Fruit fly (Drosophila melanogaster) whole organism, prepupa: ENCODE measurements around the gene CG14556.
A peak's percentile ranks its signal among the peaks of the same experiment; 100 is the strongest.

Source experiments
- Blimp-1 ChIP-seq: fragments of 200-800 bp; sonication (Bioruptor generic); optimal IDR thresholded peaks from 3 replicates; lab custom pipeline; 2017; ENCODE audit warnings: missing biosample characterization, missing genetic modification characterization, mild to moderate bottlenecking, moderate library complexity, missing genetic modification reagents
- CG10669 ChIP-seq: fragments of 200-800 bp; sonication (Bioruptor generic); optimal IDR thresholded peaks from 3 replicates; lab custom pipeline; 2018; ENCODE audit warnings: missing biosample characterization, mild to moderate bottlenecking, missing genetic modification characterization, moderate library complexity
- CG11294 ChIP-seq: fragments of 200-800 bp; sonication (Bioruptor generic); IDR thresholded peaks from 2 replicates; pipeline ENCODE4 v1.3.6; 2022; ENCODE audit warnings: missing biosample characterization, missing genetic modification characterization
- CG11762 ChIP-seq: fragments of 200-800 bp; sonication (Bioruptor generic); optimal IDR thresholded peaks from 3 replicates; lab custom pipeline; 2016; ENCODE audit warnings: missing biosample characterization, missing genetic modification characterization; ENCODE audit not compliant: insufficient read depth
- CG15336 ChIP-seq: fragments of 200-800 bp; sonication (Bioruptor generic); IDR thresholded peaks from 2 replicates; pipeline ENCODE4 v1.3.6; 2022; ENCODE audit warnings: missing biosample characterization, missing genetic modification characterization
- CG1621 ChIP-seq: fragments of 200-800 bp; sonication (Bioruptor generic); optimal IDR thresholded peaks from 3 replicates; lab custom pipeline; 2018; ENCODE audit warnings: missing biosample characterization, mild to moderate bottlenecking, missing genetic modification characterization
- CG16779 ChIP-seq: fragments of 200-800 bp; sonication (Bioruptor generic); optimal IDR thresholded peaks from 3 replicates; lab custom pipeline; 2017; ENCODE audit warnings: missing biosample characterization, mild to moderate bottlenecking, missing genetic modification characterization
- CG3032 ChIP-seq: fragments of 200-800 bp; optimal IDR thresholded peaks from 2 replicates; lab custom pipeline; 2019; ENCODE audit warnings: missing biosample characterization, mild to moderate bottlenecking, missing genetic modification characterization, moderate library complexity
- CG32006 ChIP-seq: fragments of 200-800 bp; sonication (Bioruptor generic); optimal IDR thresholded peaks from 3 replicates; lab custom pipeline; 2017; ENCODE audit warnings: missing biosample characterization, mild to moderate bottlenecking, missing genetic modification characterization
- CG3919 ChIP-seq: fragments of 200-800 bp; sonication (Bioruptor generic); optimal IDR thresholded peaks from 3 replicates; lab custom pipeline; 2016; ENCODE audit warnings: missing biosample characterization, missing genetic modification characterization
- CG4318 ChIP-seq: fragments of 200-800 bp; sonication (Bioruptor generic); optimal IDR thresholded peaks from 3 replicates; lab custom pipeline; 2017; ENCODE audit warnings: missing biosample characterization, mild to moderate bottlenecking, missing genetic modification characterization
- CG6276 ChIP-seq: fragments of 200-800 bp; sonication (Bioruptor generic); optimal IDR thresholded peaks from 2 replicates; lab custom pipeline; 2017; ENCODE audit warnings: missing biosample characterization, mild to moderate bottlenecking, missing genetic modification characterization
- CG6792 ChIP-seq: fragments of 200-800 bp; sonication (Bioruptor generic); optimal IDR thresholded peaks from 3 replicates; lab custom pipeline; 2016; ENCODE audit warnings: missing biosample characterization, missing genetic modification characterization
- CG6808 ChIP-seq: fragments of 200-800 bp; sonication (Bioruptor generic); optimal IDR thresholded peaks from 3 replicates; lab custom pipeline; 2017; ENCODE audit warnings: missing biosample characterization, missing genetic modification characterization, mild to moderate bottlenecking, moderate library complexity, missing genetic modification reagents
- CG6854 ChIP-seq: fragments of 200-800 bp; sonication (Bioruptor generic); optimal IDR thresholded peaks from 2 replicates; lab custom pipeline; 2017; ENCODE audit warnings: missing biosample characterization, mild to moderate bottlenecking, missing genetic modification characterization
- CG7368 ChIP-seq: fragments of 200-800 bp; sonication (Bioruptor generic); optimal IDR thresholded peaks from 3 replicates; lab custom pipeline; 2016; ENCODE audit warnings: missing biosample characterization, missing genetic modification characterization
- CG8119 ChIP-seq: fragments of 200-800 bp; sonication (Bioruptor generic); IDR thresholded peaks from 3 replicates; pipeline ENCODE4 v1.3.6; 2022; ENCODE audit warnings: missing biosample characterization, missing genetic modification characterization
- CG8632 ChIP-seq: fragments of 200-800 bp; sonication (Bioruptor generic); optimal IDR thresholded peaks from 3 replicates; lab custom pipeline; 2016; ENCODE audit warnings: missing biosample characterization, missing genetic modification characterization
- CG9139 ChIP-seq: fragments of 200-800 bp; sonication (Bioruptor generic); optimal IDR thresholded peaks from 3 replicates; lab custom pipeline; 2017; ENCODE audit warnings: missing biosample characterization, mild to moderate bottlenecking, missing genetic modification characterization
- Eip75B ChIP-seq: fragments of 200-800 bp; sonication (Bioruptor generic); optimal IDR thresholded peaks from 3 replicates; lab custom pipeline; 2016; ENCODE audit warnings: missing biosample characterization, missing genetic modification characterization
- Eip78C ChIP-seq: fragments of 200-800 bp; sonication (Bioruptor generic); peaks from one replicate; lab custom pipeline; 2016; ENCODE audit warnings: missing biosample characterization, missing genetic modification characterization
- Ets21C ChIP-seq: fragments of 200-800 bp; sonication (Bioruptor generic); optimal IDR thresholded peaks from 3 replicates; lab custom pipeline; 2016; ENCODE audit warnings: missing biosample characterization, missing genetic modification characterization
- Ets96B ChIP-seq: fragments of 200-800 bp; optimal IDR thresholded peaks from 2 replicates; lab custom pipeline; 2019; ENCODE audit warnings: missing biosample characterization, mild to moderate bottlenecking, missing genetic modification characterization, moderate library complexity
- Hr38 ChIP-seq: sonication (Bioruptor generic); optimal IDR thresholded peaks from 2 replicates; lab custom pipeline; 2016; ENCODE audit warnings: missing biosample characterization, missing genetic modification characterization
- Hr39 ChIP-seq: fragments of 200-800 bp; sonication (Bioruptor generic); optimal IDR thresholded peaks from 2 replicates; lab custom pipeline; 2016; ENCODE audit warnings: missing biosample characterization, missing genetic modification characterization
- Hr4 ChIP-seq: fragments of 200-800 bp; sonication (Bioruptor generic); optimal IDR thresholded peaks from 3 replicates; lab custom pipeline; 2016; ENCODE audit warnings: missing biosample characterization, missing genetic modification characterization
- Smox ChIP-seq: fragments of 200-800 bp; sonication (Bioruptor generic); optimal IDR thresholded peaks from 3 replicates; lab custom pipeline; 2016; ENCODE audit warnings: missing biosample characterization, missing genetic modification characterization
- Sox102F ChIP-seq: fragments of 200-800 bp; sonication (Bioruptor generic); optimal IDR thresholded peaks from 2 replicates; lab custom pipeline; 2016; ENCODE audit warnings: missing biosample characterization, mild to moderate bottlenecking, missing genetic modification characterization
- Sox14 ChIP-seq: fragments of 200-800 bp; sonication (Bioruptor generic); optimal IDR thresholded peaks from 3 replicates; lab custom pipeline; 2016; ENCODE audit warnings: missing biosample characterization, missing genetic modification characterization
- Sox15 ChIP-seq: fragments of 200-800 bp; sonication (Bioruptor generic); optimal IDR thresholded peaks from 3 replicates; lab custom pipeline; 2016; ENCODE audit warnings: missing biosample characterization, missing genetic modification characterization
- achi ChIP-seq: fragments of 200-800 bp; sonication (Bioruptor generic); optimal IDR thresholded peaks from 3 replicates; lab custom pipeline; 2016; ENCODE audit warnings: missing biosample characterization, missing genetic modification characterization
- acj6 ChIP-seq: fragments of 200-800 bp; sonication (Bioruptor generic); optimal IDR thresholded peaks from 3 replicates; lab custom pipeline; 2016; ENCODE audit warnings: missing biosample characterization, missing genetic modification characterization
- cyc ChIP-seq: fragments of 200-800 bp; sonication (Bioruptor generic); optimal IDR thresholded peaks from 3 replicates; lab custom pipeline; 2016; ENCODE audit warnings: missing biosample characterization, missing genetic modification characterization
- dac ChIP-seq: fragments of 200-800 bp; sonication (Bioruptor generic); optimal IDR thresholded peaks from 2 replicates; lab custom pipeline; 2017; ENCODE audit warnings: missing biosample characterization, mild to moderate bottlenecking, missing genetic modification characterization
- dsx ChIP-seq: fragments of 200-800 bp; optimal IDR thresholded peaks from 3 replicates; lab custom pipeline; 2019; ENCODE audit warnings: missing biosample characterization, mild to moderate bottlenecking, missing genetic modification characterization, moderate library complexity; ENCODE audit not compliant: poor library complexity, severe bottlenecking
- eg ChIP-seq: fragments of 200-800 bp; sonication (Bioruptor generic); IDR thresholded peaks from 3 replicates; pipeline ENCODE4 v1.3.6; 2022; ENCODE audit warnings: missing biosample characterization, missing genetic modification characterization
- fd59A ChIP-seq: fragments of 200-800 bp; sonication (Bioruptor generic); optimal IDR thresholded peaks from 2 replicates; lab custom pipeline; 2017; ENCODE audit warnings: missing biosample characterization, mild to moderate bottlenecking, missing genetic modification characterization, missing genetic modification reagents
- fd85E ChIP-seq: fragments of 200-800 bp; sonication (Bioruptor generic); optimal IDR thresholded peaks from 3 replicates; lab custom pipeline; 2016; ENCODE audit warnings: missing biosample characterization, missing genetic modification characterization
- fkh ChIP-seq: fragments of 200-800 bp; sonication (Bioruptor generic); optimal IDR thresholded peaks from 3 replicates; lab custom pipeline; 2017; ENCODE audit warnings: missing biosample characterization, mild to moderate bottlenecking, missing genetic modification characterization, moderate library complexity
- lz ChIP-seq: fragments of 200-800 bp; sonication (Bioruptor generic); optimal IDR thresholded peaks from 3 replicates; lab custom pipeline; 2016; ENCODE audit warnings: missing biosample characterization, missing genetic modification characterization
- spab ChIP-seq: fragments of 200-800 bp; sonication (Bioruptor generic); optimal IDR thresholded peaks from 2 replicates; lab custom pipeline; 2017; ENCODE audit warnings: missing biosample characterization, mild to moderate bottlenecking, missing genetic modification characterization, missing genetic modification reagents
- ss ChIP-seq, 2 experiments: fragments of 200-800 bp; sonication (Bioruptor generic); optimal IDR thresholded peaks; 2 replicates in 1 of 2; 3 replicates in 1 of 2; lab custom pipeline; 2017 to 2018; ENCODE audit warnings: mild to moderate bottlenecking in 2 of 2, missing biosample characterization in 2 of 2, missing genetic modification characterization in 2 of 2, moderate library complexity in 1 of 2
- vri ChIP-seq: fragments of 200-800 bp; sonication (Bioruptor generic); optimal IDR thresholded peaks from 3 replicates; lab custom pipeline; 2016; ENCODE audit warnings: missing biosample characterization, mild to moderate bottlenecking, missing genetic modification characterization

CG14556 gene

dm6 chr3R:26117465-26118081, 8.9 kb upstream of the CG14556 start (continued):
- no peak for TF ChIP-seq cyc (GFP tag; lab: Kevin White, UChicago)
- peak; percentile 53 for TF ChIP-seq Hr4
- TF ChIP-seq CG1621 (tag; lab: Kevin White, UChicago): peak; percentile 22
- no peak for TF ChIP-seq CG11762
- peak; percentile 28 for TF ChIP-seq CG3032 (tag; lab: Kevin White, UChicago)
- TF ChIP-seq, all 60 proteins: peak for 28

dm6 chr3R:26119993-26120392, 6.5 kb upstream of the CG14556 start:
- no peak for TF ChIP-seq CG8119 (GFP tag; lab: Robert Waterston, UW)
- TF ChIP-seq CG10669 (GFP tag; lab: Kevin White, UChicago): no peak
- no peak for TF ChIP-seq Smox (GFP tag; lab: Kevin White, UChicago)

dm6 chr3R:26121108-26121507, 5.4 kb upstream of the CG14556 start:
- TF ChIP-seq fkh (GFP tag; lab: Kevin White, UChicago) (peak; percentile 80), vri (GFP tag; lab: Kevin White, UChicago) (no peak), CG16779 (no peak), CG8119 (GFP tag; lab: Robert Waterston, UW) (0 out of 3 replicates have a peak, but pooled peaks have one; percentile 16), CG3032 (tag; lab: Kevin White, UChicago) (no peak), spab (no peak), CG6792 (no peak), dac (GFP tag; lab: Kevin White, UChicago) (no peak), Blimp-1 (GFP tag; lab: Kevin White, UChicago) (no peak), Hr38 (no peak), cyc (GFP tag; lab: Kevin White, UChicago) (no peak), CG3919 (GFP tag; lab: Kevin White, UChicago) (no peak), Eip75B (no peak), CG4318 (no peak), Smox (GFP tag; lab: Kevin White, UChicago) (no peak), Eip78C (no peak), CG32006 (no peak), CG11294 (GFP tag; lab: Robert Waterston, UW) (no peak), CG15336 (GFP tag; lab: Robert Waterston, UW) (0 out of 2 replicates have a peak, but pooled peaks have one; percentile 30), Sox15 (GFP tag; lab: Kevin White, UChicago) (no peak), eg (GFP tag; lab: Robert Waterston, UW) (0 out of 3 replicates have a peak, but pooled peaks have one; percentile 36), Ets21C (GFP tag; lab: Kevin White, UChicago) (no peak), fd85E (no peak), ss (GFP tag; optimal IDR thresholded peaks at IDR 0.05; lab: Kevin White, UChicago) (no peak), achi (GFP tag; lab: Kevin White, UChicago) (no peak), CG8632 (no peak)

- TF ChIP-seq CG3032 (tag; lab: Kevin White, UChicago) (no peak), CG9139 (GFP tag; lab: Kevin White, UChicago) (no peak), Sox102F (peak; percentile 19), CG15336 (GFP tag; lab: Robert Waterston, UW) (peak; percentile 80), Eip78C (peak; percentile 35), dsx (no peak), CG6276 (GFP tag; lab: Kevin White, UChicago) (peak; percentile 65), Sox14 (GFP tag; lab: Kevin White, UChicago) (peak; percentile 61), CG6808 (GFP tag; lab: Kevin White, UChicago) (no peak), CG8119 (GFP tag; lab: Robert Waterston, UW) (peak; percentile 74), lz (GFP tag; lab: Kevin White, UChicago) (peak; percentile 51), CG7368 (GFP tag; lab: Kevin White, UChicago) (peak; percentile 6), Ets96B (tag; lab: Kevin White, UChicago) (no peak), acj6 (GFP tag; lab: Kevin White, UChicago) (peak; percentile 58), fd85E (no peak), CG32006 (peak; percentile 78), fd59A (GFP tag; lab: Kevin White, UChicago) (no peak), Sox15 (GFP tag; lab: Kevin White, UChicago) (peak; percentile 7), CG6854 (GFP tag; lab: Kevin White, UChicago) (no peak), Ets21C (GFP tag; lab: Kevin White, UChicago) (peak; percentile 20), CG3919 (GFP tag; lab: Kevin White, UChicago) (peak; percentile 40), eg (GFP tag; lab: Robert Waterston, UW) (peak; percentile 68; the same call in 2 of the 3 replicates), CG16779 (no peak), CG6792 (peak; percentile 51), CG11294 (GFP tag; lab: Robert Waterston, UW) (peak; percentile 62), Hr39 (GFP tag; lab: Kevin White, UChicago) (peak; percentile 56)
Observed at dm6 chr3R:26121785-26122184, 4.7 kb upstream of the CG14556 start.
